Fruit fly (Drosophila melanogaster): ENCODE measurements around the gene CG10561.
A peak's percentile ranks its signal among the peaks of the same experiment; 100 is the strongest.

DNA sequence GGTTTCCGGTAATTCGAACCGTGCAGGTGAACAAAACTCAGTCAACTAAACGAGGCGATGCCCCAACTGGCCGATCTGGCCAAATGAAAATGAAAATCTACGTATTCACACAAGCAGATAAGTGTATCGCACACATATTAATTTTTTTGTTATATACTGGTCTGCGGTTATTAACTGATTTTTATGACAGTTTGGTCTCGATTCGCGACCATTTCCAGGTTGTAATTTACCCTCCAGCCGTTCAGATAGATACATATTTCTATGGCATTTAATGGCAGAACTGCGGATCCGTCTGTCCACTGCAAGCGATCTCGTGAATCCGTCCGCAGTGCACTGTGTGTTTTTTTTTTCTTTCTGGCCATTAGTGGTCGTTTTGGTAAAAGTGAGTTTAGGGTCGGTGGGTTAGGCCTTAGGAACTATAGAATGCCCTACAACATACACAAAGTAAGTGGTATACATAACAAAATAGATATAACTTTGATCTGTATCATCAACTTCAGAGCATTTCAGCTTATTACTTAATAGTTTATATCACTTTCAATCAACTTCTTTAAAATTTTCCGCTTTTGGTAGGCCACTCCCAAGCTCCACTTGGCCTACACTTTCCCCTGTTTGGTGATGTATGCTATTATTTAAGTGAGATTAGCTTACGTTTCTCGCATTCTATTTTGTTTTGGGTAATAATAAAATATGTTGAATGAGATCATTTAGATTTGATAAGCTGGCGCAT is 39.9 kb upstream of the CG10561 start, which contains the start of gene CG17572:
- TF ChIP-seq insv (GFP tag; optimal IDR thresholded peaks at IDR 0.05) (no peak), CG15601 (tag; optimal IDR thresholded peaks at IDR 0.05) (no peak), CG17912 (GFP tag; optimal IDR thresholded peaks at IDR 0.05) (no peak), lab (GFP tag; optimal IDR thresholded peaks at IDR 0.05) (no peak), NfI (GFP tag; optimal IDR thresholded peaks at IDR 0.05) (no peak), trh (GFP tag; optimal IDR thresholded peaks at IDR 0.05) (no peak), CG11456 (GFP tag; IDR thresholded peaks at IDR 0.05) (no peak), CG12236 (GFP tag; optimal IDR thresholded peaks at IDR 0.05) (no peak), CG10274 (GFP tag; optimal IDR thresholded peaks at IDR 0.05) (peak; percentile 88), CG17829 (tag; optimal IDR thresholded peaks at IDR 0.05) (no peak)

Data from whole organism, embryonic.